Fruit fly (Drosophila melanogaster): ENCODE results near the gene CG6094.

- TF ChIP-seq usp (GFP tag; optimal IDR thresholded peaks at IDR 0.05) (no peak), psq (optimal IDR thresholded peaks at IDR 0.05) (no peak), pan (optimal IDR thresholded peaks at IDR 0.05) (no peak)
Measured at dm6 chr2L:10468388-10468787, 38.5 kb upstream of the CG6094 start.

Measured in whole organism.